Worm (Caenorhabditis elegans): ENCODE measurements around the gene R07A4.3.

DNA sequence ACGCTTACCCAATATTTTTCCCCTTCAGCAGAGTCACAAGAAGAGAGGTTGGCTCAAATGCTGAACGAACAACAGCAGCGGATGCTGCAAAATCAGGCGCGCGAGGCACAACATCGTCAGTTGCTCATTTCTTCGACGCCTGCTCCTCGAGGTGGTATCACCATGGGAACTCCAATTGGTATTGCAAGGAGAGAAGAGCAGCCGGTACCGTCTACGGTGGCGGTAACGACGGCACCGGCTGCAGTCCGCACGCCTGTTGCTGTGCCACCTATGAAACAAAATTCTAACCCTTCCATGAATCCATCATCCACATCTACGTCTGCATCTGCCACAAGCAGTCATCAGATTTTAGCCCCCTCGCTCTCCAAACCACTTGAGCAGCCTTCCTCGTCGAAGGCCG is 21.4 kb downstream of the R07A4.3 start:
- TF ChIP-seq nhr-23 (tag; optimal IDR thresholded peaks at IDR 0.05) (no peak), egl-27 (tag; optimal IDR thresholded peaks at IDR 0.05) (no peak), lin-39 (tag; optimal IDR thresholded peaks at IDR 0.05) (no peak), unc-62 (GFP tag; optimal IDR thresholded peaks at IDR 0.05) (no peak), nhr-12 (tag; optimal IDR thresholded peaks at IDR 0.05) (no peak), nhr-77 (tag; optimal IDR thresholded peaks at IDR 0.05) (no peak), zag-1 (tag; optimal IDR thresholded peaks at IDR 0.05) (no peak), pha-4 (tag; optimal IDR thresholded peaks at IDR 0.05) (no peak), fos-1 (tag; optimal IDR thresholded peaks at IDR 0.05) (no peak), nhr-237 (tag; optimal IDR thresholded peaks at IDR 0.05) (no peak)
